Fruit fly (Drosophila melanogaster) whole organism, prepupa: ENCODE measurements around the gene CG18258.

Experiments
- Blimp-1 ChIP-seq: fragments of 200-800 bp; sonication (Bioruptor generic); optimal IDR thresholded peaks from 3 replicates; lab custom pipeline; 2017; ENCODE audit warnings: missing biosample characterization, missing genetic modification characterization, mild to moderate bottlenecking, moderate library complexity, missing genetic modification reagents
- CG10631 ChIP-seq: fragments of 200-800 bp; sonication (Bioruptor generic); optimal IDR thresholded peaks from 2 replicates; lab custom pipeline; 2016; ENCODE audit warnings: missing biosample characterization, missing genetic modification characterization
- CG10669 ChIP-seq: fragments of 200-800 bp; sonication (Bioruptor generic); optimal IDR thresholded peaks from 3 replicates; lab custom pipeline; 2018; ENCODE audit warnings: missing biosample characterization, mild to moderate bottlenecking, missing genetic modification characterization, moderate library complexity
- CG1621 ChIP-seq: fragments of 200-800 bp; sonication (Bioruptor generic); optimal IDR thresholded peaks from 3 replicates; lab custom pipeline; 2018; ENCODE audit warnings: missing biosample characterization, mild to moderate bottlenecking, missing genetic modification characterization
- CG16779 ChIP-seq: fragments of 200-800 bp; sonication (Bioruptor generic); optimal IDR thresholded peaks from 3 replicates; lab custom pipeline; 2017; ENCODE audit warnings: missing biosample characterization, mild to moderate bottlenecking, missing genetic modification characterization
- CG3032 ChIP-seq: fragments of 200-800 bp; optimal IDR thresholded peaks from 2 replicates; lab custom pipeline; 2019; ENCODE audit warnings: missing biosample characterization, mild to moderate bottlenecking, missing genetic modification characterization, moderate library complexity
- CG31627 ChIP-seq: fragments of 200-800 bp; sonication (Bioruptor generic); optimal IDR thresholded peaks from 3 replicates; lab custom pipeline; 2016; ENCODE audit warnings: missing biosample characterization, missing genetic modification characterization
- CG32006 ChIP-seq: fragments of 200-800 bp; sonication (Bioruptor generic); optimal IDR thresholded peaks from 3 replicates; lab custom pipeline; 2017; ENCODE audit warnings: missing biosample characterization, mild to moderate bottlenecking, missing genetic modification characterization
- CG34406 ChIP-seq: fragments of 200-800 bp; sonication (Bioruptor generic); optimal IDR thresholded peaks from 3 replicates; lab custom pipeline; 2016; ENCODE audit warnings: missing biosample characterization, missing genetic modification characterization
- CG3919 ChIP-seq: fragments of 200-800 bp; sonication (Bioruptor generic); optimal IDR thresholded peaks from 3 replicates; lab custom pipeline; 2016; ENCODE audit warnings: missing biosample characterization, missing genetic modification characterization
- CG6163 ChIP-seq: fragments of 200-800 bp; sonication (Bioruptor generic); IDR thresholded peaks from 3 replicates; pipeline ENCODE4 v1.3.6; 2022; ENCODE audit warnings: missing biosample characterization, missing genetic modification characterization
- CG6792 ChIP-seq: fragments of 200-800 bp; sonication (Bioruptor generic); optimal IDR thresholded peaks from 3 replicates; lab custom pipeline; 2016; ENCODE audit warnings: missing biosample characterization, missing genetic modification characterization
- CG6808 ChIP-seq: fragments of 200-800 bp; sonication (Bioruptor generic); optimal IDR thresholded peaks from 3 replicates; lab custom pipeline; 2017; ENCODE audit warnings: missing biosample characterization, missing genetic modification characterization, mild to moderate bottlenecking, moderate library complexity, missing genetic modification reagents
- CG7368 ChIP-seq: fragments of 200-800 bp; sonication (Bioruptor generic); optimal IDR thresholded peaks from 3 replicates; lab custom pipeline; 2016; ENCODE audit warnings: missing biosample characterization, missing genetic modification characterization
- CG8319 ChIP-seq: fragments of 200-800 bp; sonication (Bioruptor generic); optimal IDR thresholded peaks from 3 replicates; lab custom pipeline; 2016; ENCODE audit warnings: missing biosample characterization, missing genetic modification characterization
- CG8632 ChIP-seq: fragments of 200-800 bp; sonication (Bioruptor generic); optimal IDR thresholded peaks from 3 replicates; lab custom pipeline; 2016; ENCODE audit warnings: missing biosample characterization, missing genetic modification characterization
- Eip75B ChIP-seq: fragments of 200-800 bp; sonication (Bioruptor generic); optimal IDR thresholded peaks from 3 replicates; lab custom pipeline; 2016; ENCODE audit warnings: missing biosample characterization, missing genetic modification characterization
- Eip78C ChIP-seq: fragments of 200-800 bp; sonication (Bioruptor generic); peaks from one replicate; lab custom pipeline; 2016; ENCODE audit warnings: missing biosample characterization, missing genetic modification characterization
- Eip93F ChIP-seq: fragments of 200-800 bp; sonication (Bioruptor generic); optimal IDR thresholded peaks from 2 replicates; lab custom pipeline; 2016; ENCODE audit warnings: missing biosample characterization, mild to moderate bottlenecking, missing genetic modification characterization
- Ets21C ChIP-seq: fragments of 200-800 bp; sonication (Bioruptor generic); optimal IDR thresholded peaks from 3 replicates; lab custom pipeline; 2016; ENCODE audit warnings: missing biosample characterization, missing genetic modification characterization
- Ets96B ChIP-seq: fragments of 200-800 bp; optimal IDR thresholded peaks from 2 replicates; lab custom pipeline; 2019; ENCODE audit warnings: missing biosample characterization, mild to moderate bottlenecking, missing genetic modification characterization, moderate library complexity
- Gug ChIP-seq: fragments of 200-800 bp; sonication (Bioruptor generic); IDR thresholded peaks from 2 replicates; pipeline ENCODE4 v1.3.6; 2022; ENCODE audit warnings: missing biosample characterization, missing genetic modification characterization
- Hr39 ChIP-seq: fragments of 200-800 bp; sonication (Bioruptor generic); optimal IDR thresholded peaks from 2 replicates; lab custom pipeline; 2016; ENCODE audit warnings: missing biosample characterization, missing genetic modification characterization
- Met ChIP-seq: fragments of 200-800 bp; sonication (Bioruptor generic); optimal IDR thresholded peaks from 3 replicates; lab custom pipeline; 2016; ENCODE audit warnings: missing biosample characterization, missing genetic modification characterization
- OdsH ChIP-seq: fragments of 200-800 bp; sonication (Bioruptor generic); optimal IDR thresholded peaks from 3 replicates; lab custom pipeline; 2016; ENCODE audit warnings: missing biosample characterization, missing genetic modification characterization
- Smox ChIP-seq: fragments of 200-800 bp; sonication (Bioruptor generic); optimal IDR thresholded peaks from 3 replicates; lab custom pipeline; 2016; ENCODE audit warnings: missing biosample characterization, missing genetic modification characterization
- Sox14 ChIP-seq: fragments of 200-800 bp; sonication (Bioruptor generic); optimal IDR thresholded peaks from 3 replicates; lab custom pipeline; 2016; ENCODE audit warnings: missing biosample characterization, missing genetic modification characterization
- acj6 ChIP-seq: fragments of 200-800 bp; sonication (Bioruptor generic); optimal IDR thresholded peaks from 3 replicates; lab custom pipeline; 2016; ENCODE audit warnings: missing biosample characterization, missing genetic modification characterization
- dsx ChIP-seq: fragments of 200-800 bp; optimal IDR thresholded peaks from 3 replicates; lab custom pipeline; 2019; ENCODE audit warnings: missing biosample characterization, mild to moderate bottlenecking, missing genetic modification characterization, moderate library complexity; ENCODE audit not compliant: poor library complexity, severe bottlenecking
- eg ChIP-seq: fragments of 200-800 bp; sonication (Bioruptor generic); IDR thresholded peaks from 3 replicates; pipeline ENCODE4 v1.3.6; 2022; ENCODE audit warnings: missing biosample characterization, missing genetic modification characterization
- esn ChIP-seq: fragments of 200-800 bp; sonication (Bioruptor generic); optimal IDR thresholded peaks from 2 replicates; lab custom pipeline; 2016; ENCODE audit warnings: missing biosample characterization, mild to moderate bottlenecking, missing genetic modification characterization, moderate library complexity
- fd59A ChIP-seq: fragments of 200-800 bp; sonication (Bioruptor generic); optimal IDR thresholded peaks from 2 replicates; lab custom pipeline; 2017; ENCODE audit warnings: missing biosample characterization, mild to moderate bottlenecking, missing genetic modification characterization, missing genetic modification reagents
- fd85E ChIP-seq: fragments of 200-800 bp; sonication (Bioruptor generic); optimal IDR thresholded peaks from 3 replicates; lab custom pipeline; 2016; ENCODE audit warnings: missing biosample characterization, missing genetic modification characterization
- fkh ChIP-seq: fragments of 200-800 bp; sonication (Bioruptor generic); optimal IDR thresholded peaks from 3 replicates; lab custom pipeline; 2017; ENCODE audit warnings: missing biosample characterization, mild to moderate bottlenecking, missing genetic modification characterization, moderate library complexity
- lz ChIP-seq: fragments of 200-800 bp; sonication (Bioruptor generic); optimal IDR thresholded peaks from 3 replicates; lab custom pipeline; 2016; ENCODE audit warnings: missing biosample characterization, missing genetic modification characterization
- net ChIP-seq: fragments of 200-800 bp; sonication (Bioruptor generic); optimal IDR thresholded peaks from 3 replicates; lab custom pipeline; 2016; ENCODE audit warnings: missing biosample characterization, missing genetic modification characterization
- salr ChIP-seq, 2 experiments: fragments of 200-800 bp; sonication (Bioruptor generic); optimal IDR thresholded peaks; 3 replicates each; lab custom pipeline; 2016 to 2018; ENCODE audit warnings: missing biosample characterization in 2 of 2, missing genetic modification characterization in 2 of 2, mild to moderate bottlenecking in 1 of 2
- spab ChIP-seq: fragments of 200-800 bp; sonication (Bioruptor generic); optimal IDR thresholded peaks from 2 replicates; lab custom pipeline; 2017; ENCODE audit warnings: missing biosample characterization, mild to moderate bottlenecking, missing genetic modification characterization, missing genetic modification reagents
- ss ChIP-seq, 2 experiments: fragments of 200-800 bp; sonication (Bioruptor generic); optimal IDR thresholded peaks; 2 replicates in 1 of 2; 3 replicates in 1 of 2; lab custom pipeline; 2017 to 2018; ENCODE audit warnings: mild to moderate bottlenecking in 2 of 2, missing biosample characterization in 2 of 2, missing genetic modification characterization in 2 of 2, moderate library complexity in 1 of 2
- svp ChIP-seq: fragments of 200-800 bp; sonication (Bioruptor generic); peaks from one replicate; lab custom pipeline; 2016; ENCODE audit warnings: missing biosample characterization, missing genetic modification characterization
- topi ChIP-seq: fragments of 200-800 bp; sonication (Bioruptor generic); optimal IDR thresholded peaks from 3 replicates; lab custom pipeline; 2016; ENCODE audit warnings: missing biosample characterization, missing genetic modification characterization

Gene CG18258

DNA sequence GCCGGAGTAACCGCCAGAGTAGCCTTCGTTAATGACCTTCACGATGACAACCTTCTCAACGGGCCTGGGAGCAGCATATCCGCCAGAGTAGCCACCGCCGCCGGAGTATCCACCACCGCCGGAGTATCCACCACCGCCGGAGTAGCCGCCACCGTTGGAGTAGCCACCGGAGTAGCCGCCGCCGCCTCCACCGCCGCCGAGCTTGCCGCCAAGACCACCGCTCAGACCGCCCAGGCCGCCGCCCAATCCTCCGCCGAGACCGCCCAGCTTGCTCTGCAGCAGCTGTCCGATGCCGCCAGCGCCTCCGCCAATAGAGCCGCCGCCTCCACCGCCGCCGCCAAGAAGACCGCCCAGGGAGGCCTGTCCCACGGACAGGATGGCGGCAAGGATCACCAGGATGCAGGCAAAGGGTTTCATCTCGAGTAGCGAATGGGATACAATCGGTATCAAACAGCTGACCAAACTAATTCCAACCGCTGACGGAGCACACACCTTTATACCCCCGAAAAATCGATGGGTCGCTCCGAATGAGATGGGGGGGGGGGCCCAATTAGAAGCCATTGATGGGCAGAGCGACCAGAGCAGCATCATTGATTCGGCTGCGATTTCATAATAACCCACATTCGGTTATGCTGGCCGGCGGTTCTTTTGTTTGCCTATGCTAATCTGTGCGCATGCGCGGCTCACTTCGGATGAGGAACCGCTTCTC lies 14.0 kb downstream of the CG18258 start:
- no peak for TF ChIP-seq CG7368 (GFP tag; lab: Kevin White, UChicago)
- no peak for TF ChIP-seq topi (GFP tag; lab: Kevin White, UChicago)
- no peak for TF ChIP-seq CG6792 (GFP tag; lab: Kevin White, UChicago)
- no peak for TF ChIP-seq lz (GFP tag; lab: Kevin White, UChicago)
- no peak for TF ChIP-seq CG1621 (tag; lab: Kevin White, UChicago)
- no peak for TF ChIP-seq CG16779
- no peak for TF ChIP-seq spab
- no peak for TF ChIP-seq Eip75B (GFP tag; lab: Kevin White, UChicago)
- TF ChIP-seq dsx (GFP tag; lab: Kevin White, UChicago): no peak
- no peak for TF ChIP-seq Blimp-1 (GFP tag; lab: Kevin White, UChicago)
- TF ChIP-seq Hr39 (GFP tag; lab: Kevin White, UChicago): no peak
- TF ChIP-seq Eip93F (GFP tag; lab: Kevin White, UChicago): no peak
- no peak for TF ChIP-seq salr (GFP tag; optimal IDR thresholded peaks at IDR 0.05; lab: Kevin White, UChicago)
- TF ChIP-seq CG32006 (GFP tag; lab: Kevin White, UChicago): no peak
- TF ChIP-seq CG10669 (GFP tag; lab: Kevin White, UChicago): no peak
- no peak for TF ChIP-seq ss (GFP tag; optimal IDR thresholded peaks at IDR 0.05; lab: Kevin White, UChicago)

- TF ChIP-seq Eip78C (peak; percentile 34), CG8632 (GFP tag; lab: Kevin White, UChicago) (no peak), CG32006 (GFP tag; lab: Kevin White, UChicago) (peak; percentile 1)
Observed at dm6 chrX:17226681-17227019, 14.5 kb downstream of the CG18258 start, which contains the start of gene CG10598. CG10598 (minus strand) TSS chrX:17226867.

DNA sequence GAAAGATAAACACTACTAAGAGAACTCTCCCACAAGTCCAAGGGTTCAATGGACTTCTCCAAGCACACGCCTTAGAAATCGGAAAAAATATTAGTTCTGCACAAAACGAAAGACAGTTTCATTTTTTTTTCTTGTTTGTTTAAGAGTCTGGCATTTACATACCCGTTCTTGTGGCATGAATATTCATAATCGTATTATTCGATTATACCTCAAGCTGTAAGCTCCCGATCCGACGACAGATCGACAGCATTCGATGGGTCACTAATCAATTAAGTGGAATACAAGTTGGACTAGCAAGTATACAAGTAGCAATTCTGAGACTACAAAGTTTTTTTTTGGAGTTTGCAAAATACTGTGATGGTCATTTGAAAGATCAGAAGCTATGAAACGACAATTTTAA lies 15.4 kb downstream of the CG18258 start:
- no peak for TF ChIP-seq Eip75B (GFP tag; lab: Kevin White, UChicago)
- no peak for TF ChIP-seq acj6
- no peak for TF ChIP-seq Gug (GFP tag; lab: Robert Waterston, UW)
- TF ChIP-seq CG3032 (tag; lab: Kevin White, UChicago): no peak
- no peak for TF ChIP-seq svp (GFP tag; lab: Kevin White, UChicago)
- TF ChIP-seq CG34406 (GFP tag; lab: Kevin White, UChicago): no peak
- no peak for TF ChIP-seq net (GFP tag; lab: Kevin White, UChicago)
- TF ChIP-seq Eip93F (GFP tag; lab: Kevin White, UChicago): no peak
- TF ChIP-seq Ets96B (tag; lab: Kevin White, UChicago): no peak

DNA sequence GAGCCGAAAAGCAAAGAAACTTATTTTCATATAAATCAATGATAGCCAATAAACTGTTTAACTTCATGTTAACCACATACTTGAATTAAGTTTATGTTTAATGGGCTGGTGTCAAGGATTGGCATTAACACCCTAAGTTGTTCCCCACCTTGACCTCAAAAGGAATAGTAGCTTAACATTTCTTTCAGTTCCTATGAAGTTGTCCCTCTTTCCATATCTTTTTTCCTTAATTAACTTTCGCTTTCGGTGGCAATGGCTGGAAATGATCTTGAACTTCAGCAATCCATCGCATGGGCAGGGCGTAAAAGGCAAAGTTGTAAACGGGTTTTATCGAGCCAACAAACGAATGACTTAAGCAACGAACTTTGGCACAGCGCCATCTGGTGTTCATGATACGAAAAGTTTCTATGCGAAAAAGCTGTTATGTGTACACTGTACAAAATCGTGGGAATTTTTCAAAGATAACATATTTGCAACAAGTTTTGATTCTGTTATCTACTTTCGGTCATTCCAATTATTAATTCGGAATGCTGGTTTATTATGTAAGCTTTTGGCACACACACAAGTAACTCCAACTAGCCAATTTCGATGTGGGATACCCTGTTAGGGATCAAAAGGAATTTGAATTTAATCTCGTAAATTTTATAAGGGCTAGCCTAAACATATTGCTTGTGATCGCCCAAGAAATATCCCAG lies 17.5 kb downstream of the CG18258 start:
- no peak for TF ChIP-seq CG8319 (GFP tag; lab: Kevin White, UChicago)
- TF ChIP-seq Gug (GFP tag; lab: Robert Waterston, UW): no peak
- peak; percentile 22 for TF ChIP-seq dsx (GFP tag; lab: Kevin White, UChicago)
- TF ChIP-seq CG32006 (GFP tag; lab: Kevin White, UChicago): peak; percentile 74
- TF ChIP-seq ss (GFP tag; optimal IDR thresholded peaks at IDR 0.05; lab: Kevin White, UChicago): peak in 1 of 2 experiments; percentile 29
- TF ChIP-seq fkh: no peak
- TF ChIP-seq Eip78C: peak; percentile 83
- peak; percentile 33 for TF ChIP-seq fd59A
- TF ChIP-seq esn: peak; percentile 56
- TF ChIP-seq Ets21C (GFP tag; lab: Kevin White, UChicago): peak; percentile 26
- no peak for TF ChIP-seq CG6808 (GFP tag; lab: Kevin White, UChicago)
- TF ChIP-seq Smox: peak; percentile 54
- TF ChIP-seq CG16779: no peak
- no peak for TF ChIP-seq spab
- peak; percentile 64 for TF ChIP-seq Hr39 (GFP tag; lab: Kevin White, UChicago)
- TF ChIP-seq Met: peak; percentile 59
- TF ChIP-seq CG10631 (GFP tag; lab: Kevin White, UChicago): peak; percentile 23
- TF ChIP-seq topi (GFP tag; lab: Kevin White, UChicago): peak; percentile 0
- no peak for TF ChIP-seq CG7368 (GFP tag; lab: Kevin White, UChicago)
- TF ChIP-seq eg (GFP tag; lab: Robert Waterston, UW): no peak
- no peak for TF ChIP-seq Eip93F (GFP tag; lab: Kevin White, UChicago)
- TF ChIP-seq OdsH (GFP tag; lab: Kevin White, UChicago): peak; percentile 57
- no peak for TF ChIP-seq CG6163 (GFP tag; lab: Robert Waterston, UW)
- peak; percentile 74 for TF ChIP-seq svp (GFP tag; lab: Kevin White, UChicago)
- TF ChIP-seq fd85E (GFP tag; lab: Kevin White, UChicago): no peak
- peak; percentile 54 for TF ChIP-seq Sox14 (GFP tag; lab: Kevin White, UChicago)
- TF ChIP-seq CG3919: no peak
- TF ChIP-seq CG31627: peak; percentile 51
- TF ChIP-seq Eip75B (GFP tag; lab: Kevin White, UChicago): no peak
- TF ChIP-seq acj6: peak; percentile 48
